Fruit fly (Drosophila melanogaster) whole organism, embryonic: Measurements from ENCODE around the gene bumpel.
A peak's percentile ranks its signal among the peaks of the same experiment; 100 is the strongest.

Experiments
- Bteb2 ChIP-seq: fragments of 200-800 bp; sonication (Bioruptor generic); optimal IDR thresholded peaks from 2 replicates; lab custom pipeline; 2016; ENCODE audit warnings: missing biosample characterization, missing genetic modification characterization
- CG11504 ChIP-seq: fragments of 200-800 bp; sonication (Bioruptor generic); optimal IDR thresholded peaks from 3 replicates; lab custom pipeline; 2019; ENCODE audit warnings: missing biosample characterization, mild to moderate bottlenecking, missing genetic modification characterization, moderate library complexity
- CG13624 ChIP-seq: fragments of 200-800 bp; sonication (Bioruptor generic); optimal IDR thresholded peaks from 2 replicates; lab custom pipeline; 2016; ENCODE audit warnings: missing biosample characterization, missing genetic modification characterization
- CG13775 ChIP-seq: fragments of 200-800 bp; sonication (Bioruptor generic); optimal IDR thresholded peaks from 3 replicates; lab custom pipeline; 2017; ENCODE audit warnings: missing biosample characterization, mild to moderate bottlenecking, missing genetic modification characterization
- CG14441 ChIP-seq: fragments of 200-800 bp; sonication (Bioruptor generic); IDR thresholded peaks from 2 replicates; pipeline ENCODE4 v1.3.6; 2022; ENCODE audit warnings: missing biosample characterization, missing genetic modification characterization
- CHES-1-like ChIP-seq: fragments of 200-800 bp; sonication (Bioruptor generic); optimal IDR thresholded peaks from 2 replicates; lab custom pipeline; 2016; ENCODE audit warnings: missing biosample characterization, missing genetic modification characterization
- Gsc ChIP-seq: fragments of 200-800 bp; sonication (Bioruptor generic); IDR thresholded peaks from 2 replicates; pipeline ENCODE4 v1.3.6; 2022; ENCODE audit warnings: missing biosample characterization, missing genetic modification characterization
- Ptx1 ChIP-seq: fragments of 200-800 bp; sonication (Bioruptor generic); IDR thresholded peaks from 2 replicates; pipeline ENCODE4 v1.3.6; 2022; ENCODE audit warnings: missing biosample characterization, missing genetic modification characterization
- cas ChIP-seq: fragments of 200-800 bp; sonication (Bioruptor generic); IDR thresholded peaks from 2 replicates; pipeline ENCODE4 v1.3.6; 2022; ENCODE audit warnings: missing biosample characterization, missing genetic modification characterization
- slbo ChIP-seq: fragments of 200-800 bp; sonication (Bioruptor generic); IDR thresholded peaks from 2 replicates; pipeline ENCODE4 v1.3.6; 2022; ENCODE audit warnings: missing biosample characterization, missing genetic modification characterization
- slp2 ChIP-seq: fragments of 200-800 bp; sonication (Bioruptor generic); optimal IDR thresholded peaks from 2 replicates; lab custom pipeline; 2016; ENCODE audit warnings: missing biosample characterization, missing genetic modification characterization
- zf30C ChIP-seq: fragments of 200-800 bp; sonication (Bioruptor generic); optimal IDR thresholded peaks from 3 replicates; lab custom pipeline; 2018; ENCODE audit warnings: missing biosample characterization, mild to moderate bottlenecking, missing genetic modification characterization

DNA sequence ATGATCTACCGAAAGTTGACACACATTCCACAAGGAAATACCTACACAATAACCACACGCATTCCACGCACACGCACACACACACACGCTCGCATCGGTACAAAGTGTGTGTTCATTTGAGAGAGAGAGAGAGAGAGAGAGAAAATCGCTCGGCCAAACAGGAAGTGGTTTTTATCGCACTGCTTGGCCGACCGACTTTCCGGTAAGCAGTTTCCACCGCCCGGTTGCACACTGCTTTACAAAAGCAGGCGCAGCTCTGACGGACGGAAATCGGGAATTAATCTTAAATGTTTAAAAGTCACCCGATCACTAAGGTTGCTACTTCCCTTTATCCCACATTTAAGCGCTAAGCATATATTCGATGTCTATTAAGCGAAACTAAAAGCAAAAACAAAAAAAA, 25.7 kb downstream of the bumpel start:
- TF ChIP-seq CHES-1-like (GFP tag; lab: Kevin White, UChicago), result no peak
- no peak for TF ChIP-seq zf30C (GFP tag; lab: Kevin White, UChicago)
- TF ChIP-seq CG13775 (GFP tag; lab: Kevin White, UChicago), result peak; percentile 83
- no peak; the same call in 1 of the 2 replicates for TF ChIP-seq CG14441 (GFP tag; lab: Robert Waterston, UW)
- TF ChIP-seq Gsc, result 0 out of 2 replicates have a peak, but pooled peaks have one; percentile 19
- TF ChIP-seq slp2 (GFP tag; lab: Kevin White, UChicago), result peak; percentile 64
- TF ChIP-seq slbo (GFP tag; lab: Robert Waterston, UW), result peak; percentile 38; the same call in 1 of the 2 replicates
- peak; percentile 46 for TF ChIP-seq CG13624 (GFP tag; lab: Kevin White, UChicago)
- TF ChIP-seq Ptx1 (GFP tag; lab: Robert Waterston, UW), result peak; percentile 59; the same call in 1 of the 2 replicates
- no peak for TF ChIP-seq Bteb2 (GFP tag; lab: Kevin White, UChicago)
- TF ChIP-seq CG11504 (tag; lab: Kevin White, UChicago), result no peak
- TF ChIP-seq cas (GFP tag; lab: Robert Waterston, UW), result no peak
